Worm (Caenorhabditis elegans) whole organism, midembryonic: ENCODE data around the gene scav-3.

Experiments used
- T22C8.4 ChIP-seq: fragments of 200-800 bp; sonication (Bioruptor generic); IDR thresholded peaks from 2 replicates; pipeline ENCODE4 v1.3.6; 2022; ENCODE audit warnings: missing genetic modification characterization, missing compliant biosample characterization
- cog-1 ChIP-seq: sonication (generic microtip); optimal IDR thresholded peaks from 2 replicates; lab custom pipeline; 2016; ENCODE audit warnings: missing genetic modification characterization, missing compliant biosample characterization
- flt-1 ChIP-seq: fragments of 200-800 bp; sonication (Bioruptor generic); IDR thresholded peaks from 2 replicates; pipeline ENCODE4 v1.3.6; 2022; ENCODE audit warnings: missing genetic modification characterization, missing compliant biosample characterization
- klf-2 ChIP-seq: fragments of 200-800 bp; sonication (Bioruptor generic); conservative IDR thresholded peaks from 2 replicates; pipeline ENCODE4 v1.3.6; 2022; ENCODE audit warnings: missing genetic modification reagents, missing genetic modification characterization, missing compliant biosample characterization
- med-1 ChIP-seq: sonication (generic microtip); optimal IDR thresholded peaks from 2 replicates; lab custom pipeline; 2017; ENCODE audit warnings: missing genetic modification characterization, mild to moderate bottlenecking, missing compliant biosample characterization, antibody characterized with exemption, missing genetic modification reagents; ENCODE audit not compliant: insufficient read depth
- ref-1 ChIP-seq: fragments of 200-800 bp; sonication (Bioruptor generic); conservative IDR thresholded peaks from 2 replicates; pipeline ENCODE4 v1.3.6; 2022; ENCODE audit warnings: missing genetic modification reagents, missing genetic modification characterization, missing compliant biosample characterization
- tab-1 ChIP-seq: fragments of 200-800 bp; sonication (Bioruptor generic); IDR thresholded peaks from 2 replicates; pipeline ENCODE4 v1.3.6; 2022; ENCODE audit warnings: missing genetic modification characterization, missing compliant biosample characterization
- ztf-23 ChIP-seq: fragments of 200-800 bp; sonication (Bioruptor generic); IDR thresholded peaks from 2 replicates; pipeline ENCODE4 v1.3.6; 2022; ENCODE audit warnings: missing genetic modification reagents, missing genetic modification characterization, missing compliant biosample characterization
- ztf-29 ChIP-seq: fragments of 200-800 bp; sonication (Bioruptor generic); IDR thresholded peaks from 2 replicates; pipeline ENCODE4 v1.3.6; 2022; ENCODE audit warnings: missing genetic modification reagents, missing genetic modification characterization, missing compliant biosample characterization

DNA sequence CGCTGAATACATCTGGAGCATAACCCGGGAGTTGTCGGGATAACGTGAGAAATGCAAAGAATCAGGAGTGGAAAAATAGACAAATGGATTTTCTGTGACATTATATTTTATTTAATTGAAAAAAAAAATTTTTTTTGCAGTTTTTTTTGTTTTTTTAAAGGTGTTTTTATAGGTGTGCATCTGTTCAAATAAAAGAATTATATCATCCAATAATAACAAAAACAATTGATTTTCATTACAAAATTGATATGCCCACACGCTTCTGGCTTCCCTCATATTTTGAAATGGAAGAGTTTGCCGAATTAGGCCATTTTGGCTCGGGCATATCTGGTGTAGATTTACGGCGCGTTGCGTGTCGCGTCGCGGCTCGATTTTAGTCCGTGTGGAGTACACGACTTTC lies 35.3 kb upstream of the scav-3 start, which contains the start of gene Y49E10.25:
- TF ChIP-seq cog-1 (no peak), klf-2 (GFP tag; lab: Robert Waterston, UW) (no peak), flt-1 (GFP tag; lab: Robert Waterston, UW) (no peak), ref-1 (GFP tag; lab: Robert Waterston, UW) (no peak), med-1 (GFP tag; lab: Kevin White, UChicago) (no peak), ztf-29 (GFP tag; lab: Robert Waterston, UW) (no peak), tab-1 (GFP tag; lab: Robert Waterston, UW) (no peak), T22C8.4 (GFP tag; lab: Robert Waterston, UW) (no peak), ztf-23 (no peak)
